Worm (Caenorhabditis elegans): ENCODE results near the gene acs-2.

The acs-2 gene

ce11 chrV:15602253-15602652, 35.1 kb downstream of the acs-2 start, which contains the start of gene fbxa-152 (continued):
- TF ChIP-seq madf-3 (GFP tag; IDR thresholded peaks at IDR 0.05) (no peak), ama-1 (optimal IDR thresholded peaks at IDR 0.05) (no peak), ama-1 (GFP tag; optimal IDR thresholded peaks at IDR 0.05) (no peak), dox-1 (GFP tag; IDR thresholded peaks at IDR 0.05) (no peak), ztf-26 (tag; optimal IDR thresholded peaks at IDR 0.05) (no peak)

- TF ChIP-seq sptf-2 (GFP tag; optimal IDR thresholded peaks at IDR 0.05): no peak
Observed at ce11 chrV:15605045-15605444, 37.9 kb downstream of the acs-2 start, which contains the start of gene fbxa-154. fbxa-154 (minus strand) TSS chrV:15605145.

- TF ChIP-seq Y95B8A.8 (GFP tag; IDR thresholded peaks at IDR 0.05): no peak
- TF ChIP-seq Y67H2A.10 (GFP tag; conservative IDR thresholded peaks at IDR 0.05): no peak
- TF ChIP-seq attf-6 (GFP tag; IDR thresholded peaks at IDR 0.05): no peak
- peak; percentile 23; the same call in 1 of the 2 replicates for TF ChIP-seq hmg-1.2 (GFP tag; IDR thresholded peaks at IDR 0.05)
- TF ChIP-seq rpc-1 (optimal IDR thresholded peaks at IDR 0.05): no peak
- TF ChIP-seq rpc-1 (tag; optimal IDR thresholded peaks at IDR 0.05): no peak
- TF ChIP-seq snpc-4 (GFP tag; optimal IDR thresholded peaks at IDR 0.05): no peak
- TF ChIP-seq snpc-4 (tag; optimal IDR thresholded peaks at IDR 0.05): no peak
- TF ChIP-seq him-1 (tag; optimal IDR thresholded peaks at IDR 0.05): no peak
- no peak for TF ChIP-seq F57A8.1 (GFP tag; optimal IDR thresholded peaks at IDR 0.05)
Observed at ce11 chrV:15610350-15610940, 43.3 kb downstream of the acs-2 start, which contains the start of the genes fbxa-153 and str-12. fbxa-153 (minus strand) TSS chrV:15610384. str-12 (plus strand) TSS chrV:15610890.

ce11 chrV:15612886-15613285, 45.7 kb downstream of the acs-2 start, which contains the start of gene str-263:
str-263 (plus strand) TSS chrV:15613186.
- TF ChIP-seq xnd-1 (tag; optimal IDR thresholded peaks at IDR 0.05) (no peak), ztf-22 (GFP tag; optimal IDR thresholded peaks at IDR 0.05) (no peak), madf-6 (GFP tag; IDR thresholded peaks at IDR 0.05) (no peak), ets-4 (GFP tag; optimal IDR thresholded peaks at IDR 0.05) (no peak), K12H6.12 (tag; optimal IDR thresholded peaks at IDR 0.05) (no peak), dox-1 (GFP tag; IDR thresholded peaks at IDR 0.05) (no peak), akir-1 (GFP tag; optimal IDR thresholded peaks at IDR 0.05) (no peak), nfyb-1 (GFP tag; IDR thresholded peaks at IDR 0.05) (no peak), pbrm-1 (GFP tag; IDR thresholded peaks at IDR 0.05) (no peak), snpc-1.3 (tag; optimal IDR thresholded peaks at IDR 0.05; ENCODE audit: insufficient read depth) (no peak), C17E4.6 (GFP tag; IDR thresholded peaks at IDR 0.05) (no peak), snpc-1.1 (tag; optimal IDR thresholded peaks at IDR 0.05; ENCODE audit: insufficient read depth) (no peak), ztf-25 (GFP tag; IDR thresholded peaks at IDR 0.05) (no peak), snpc-4 (GFP tag; optimal IDR thresholded peaks at IDR 0.05) (no peak), snpc-4 (tag; optimal IDR thresholded peaks at IDR 0.05) (no peak), madf-10 (tag; optimal IDR thresholded peaks at IDR 0.05) (no peak)

- no peak for TF ChIP-seq bed-2 (GFP tag; IDR thresholded peaks at IDR 0.05)
- TF ChIP-seq ama-1 (optimal IDR thresholded peaks at IDR 0.05): no peak
- TF ChIP-seq ama-1 (GFP tag; optimal IDR thresholded peaks at IDR 0.05): no peak
- no peak for TF ChIP-seq pbrm-1 (GFP tag; IDR thresholded peaks at IDR 0.05)
- TF ChIP-seq nhr-27 (tag; optimal IDR thresholded peaks at IDR 0.05): no peak
- no peak for TF ChIP-seq snpc-1.1 (tag; optimal IDR thresholded peaks at IDR 0.05; ENCODE audit: insufficient read depth)
- TF ChIP-seq madf-6 (GFP tag; IDR thresholded peaks at IDR 0.05): no peak
- TF ChIP-seq lin-26 (GFP tag; IDR thresholded peaks at IDR 0.05): no peak
- TF ChIP-seq F33H1.4 (GFP tag; IDR thresholded peaks at IDR 0.05): no peak
- no peak for TF ChIP-seq snpc-4 (GFP tag; optimal IDR thresholded peaks at IDR 0.05)
- TF ChIP-seq snpc-4 (tag; optimal IDR thresholded peaks at IDR 0.05): no peak
- no peak for TF ChIP-seq ceh-100 (GFP tag; IDR thresholded peaks at IDR 0.05)
- no peak for TF ChIP-seq B0336.3 (GFP tag; IDR thresholded peaks at IDR 0.05)
- no peak for TF ChIP-seq F22D6.2 (tag; optimal IDR thresholded peaks at IDR 0.05)
- TF ChIP-seq lag-1 (GFP tag; IDR thresholded peaks at IDR 0.05): no peak
- no peak for TF ChIP-seq mel-28 (tag; optimal IDR thresholded peaks at IDR 0.05; ENCODE audit: borderline replicate concordance)
- no peak for TF ChIP-seq hmg-20 (GFP tag; IDR thresholded peaks at IDR 0.05)
- no peak for TF ChIP-seq tbp1 (GFP tag; optimal IDR thresholded peaks at IDR 0.05)
Observed at ce11 chrV:15614534-15614933, 47.3 kb downstream of the acs-2 start.
